Worm (Caenorhabditis elegans): ENCODE data around the gene cdc-48.2.

DNA sequence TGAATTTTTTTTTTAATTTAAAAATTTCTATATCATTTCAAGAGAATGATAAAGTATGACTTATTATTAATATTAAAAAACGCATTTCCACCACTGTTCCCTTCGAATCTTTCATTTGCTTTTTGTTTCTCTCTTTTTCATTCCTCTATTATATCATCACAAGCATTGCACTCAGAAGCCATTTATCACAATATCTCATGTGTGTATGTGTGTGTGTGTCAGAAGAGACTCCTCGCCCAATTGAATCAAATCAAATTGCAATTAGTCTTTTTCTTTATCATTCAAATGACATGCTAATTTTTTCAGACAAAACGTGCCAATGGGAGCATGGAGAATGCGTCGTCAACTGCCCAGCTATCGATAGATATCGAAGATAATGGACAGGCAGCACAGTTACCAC lies 22.1 kb upstream of the cdc-48.2 start, which contains the start of gene unc-105:
- no peak for TF ChIP-seq nhr-237 (tag; optimal IDR thresholded peaks at IDR 0.05)
- no peak for TF ChIP-seq lin-15B (tag; optimal IDR thresholded peaks at IDR 0.05)
- TF ChIP-seq skn-1 (tag; optimal IDR thresholded peaks at IDR 0.05), result no peak
- TF ChIP-seq elt-3 (tag; optimal IDR thresholded peaks at IDR 0.05), result no peak
- TF ChIP-seq unc-62 (GFP tag; optimal IDR thresholded peaks at IDR 0.05), result no peak
- no peak for TF ChIP-seq lin-39 (tag; optimal IDR thresholded peaks at IDR 0.05)
